Fruit fly (Drosophila melanogaster) Kc167 (cell line): ENCODE results near the gene CG14646.

Experiments used
- Sin3A ChIP-seq: fragments of >200 bp; optimal IDR thresholded peaks from 2 replicates; lab custom pipeline; 2018; ENCODE audit warnings: missing external identifiers
- insv ChIP-seq: fragments of >200 bp; optimal IDR thresholded peaks from 3 replicates; lab custom pipeline; 2018; ENCODE audit warnings: missing external identifiers
- psq ChIP-seq: fragments of >200 bp; optimal IDR thresholded peaks from 2 replicates; lab custom pipeline; 2017; ENCODE audit warnings: missing external identifiers
- ttk ChIP-seq: sonication (Bioruptor generic); optimal IDR thresholded peaks from 2 replicates; lab custom pipeline; 2017; ENCODE audit warnings: missing external identifiers

DNA sequence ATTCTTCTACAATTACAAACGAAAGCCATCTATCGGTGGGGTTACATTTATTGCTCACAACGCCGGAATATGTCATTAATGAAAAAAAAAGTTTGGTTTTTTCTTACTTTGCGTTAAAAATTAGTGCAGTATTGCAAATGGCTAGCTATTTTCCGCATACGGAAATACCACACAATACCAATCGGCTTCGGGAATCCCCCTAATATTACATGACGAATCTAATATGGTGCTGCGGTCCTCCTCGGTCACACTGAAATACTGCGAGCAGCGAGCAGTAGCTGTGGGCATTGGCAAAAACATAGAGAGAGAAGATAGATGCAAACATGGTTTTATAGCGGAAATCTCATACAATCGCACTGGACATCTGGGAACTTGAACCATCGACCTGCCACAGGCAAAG is 2.7 kb upstream of the CG14646 start, which contains the start of gene tub:
- TF ChIP-seq psq (lab: Kevin White, UChicago), result no peak
- no peak for TF ChIP-seq Sin3A
- no peak for TF ChIP-seq ttk (lab: Kevin White, UChicago)
- TF ChIP-seq insv (lab: Kevin White, UChicago), result no peak
